Fruit fly (Drosophila melanogaster) whole organism, embryonic: Measurements from ENCODE around the gene GluRIA.

Source experiments
- BEAF-32 ChIP-seq: fragments of 200-800 bp; sonication (Bioruptor generic); optimal IDR thresholded peaks from 3 replicates; lab custom pipeline; 2017; ENCODE audit warnings: missing biosample characterization, missing genetic modification characterization, mild to moderate bottlenecking, moderate library complexity, missing genetic modification reagents
- CG11093 ChIP-seq: fragments of 200-800 bp; sonication (Bioruptor generic); IDR thresholded peaks from 3 replicates; pipeline ENCODE4 v1.3.6; 2022; ENCODE audit warnings: missing biosample characterization, missing genetic modification characterization
- CG11398 ChIP-seq: fragments of 200-800 bp; sonication (Bioruptor generic); optimal IDR thresholded peaks from 2 replicates; lab custom pipeline; 2016; ENCODE audit warnings: missing biosample characterization, missing genetic modification characterization
- CG12659 ChIP-seq: fragments of 200-800 bp; sonication (Bioruptor generic); optimal IDR thresholded peaks from 3 replicates; lab custom pipeline; 2017; ENCODE audit warnings: mild to moderate bottlenecking, missing biosample characterization, missing genetic modification reagents, missing genetic modification characterization
- CG13424 ChIP-seq: fragments of 200-800 bp; sonication (Bioruptor generic); optimal IDR thresholded peaks from 2 replicates; lab custom pipeline; 2019; ENCODE audit warnings: missing biosample characterization, mild to moderate bottlenecking, missing genetic modification characterization, moderate library complexity
- CG15011 ChIP-seq: fragments of 200-800 bp; sonication (Bioruptor generic); optimal IDR thresholded peaks from 3 replicates; lab custom pipeline; 2018; ENCODE audit warnings: missing biosample characterization, mild to moderate bottlenecking, missing genetic modification characterization
- CG15479 ChIP-seq: fragments of 200-800 bp; sonication (Bioruptor generic); optimal IDR thresholded peaks from 3 replicates; lab custom pipeline; 2019; ENCODE audit warnings: missing biosample characterization, mild to moderate bottlenecking, missing genetic modification characterization, moderate library complexity
- CG1602 ChIP-seq: fragments of 200-800 bp; sonication (Bioruptor generic); optimal IDR thresholded peaks from 3 replicates; lab custom pipeline; 2016; ENCODE audit warnings: missing biosample characterization, missing genetic modification characterization
- CG1603 ChIP-seq: fragments of 200-800 bp; sonication (Bioruptor generic); optimal IDR thresholded peaks from 2 replicates; lab custom pipeline; 2019; ENCODE audit warnings: missing biosample characterization, mild to moderate bottlenecking, missing genetic modification characterization, moderate library complexity
- CG16779 ChIP-seq: fragments of 200-800 bp; sonication (Bioruptor generic); IDR thresholded peaks from 2 replicates; pipeline ENCODE4 v1.3.6; 2022; ENCODE audit warnings: missing biosample characterization, missing genetic modification characterization
- CG17359 ChIP-seq: fragments of 200-800 bp; sonication (Bioruptor generic); optimal IDR thresholded peaks from 3 replicates; lab custom pipeline; 2018; ENCODE audit warnings: missing biosample characterization, mild to moderate bottlenecking, missing genetic modification characterization, moderate library complexity
- CG2116 ChIP-seq: fragments of 200-800 bp; sonication (Bioruptor generic); optimal IDR thresholded peaks from 3 replicates; lab custom pipeline; 2018; ENCODE audit warnings: missing biosample characterization, mild to moderate bottlenecking, missing genetic modification characterization
- CG31441 ChIP-seq: fragments of 200-800 bp; sonication (Bioruptor generic); IDR thresholded peaks from 2 replicates; pipeline ENCODE4 v1.3.6; 2022; ENCODE audit warnings: missing biosample characterization, missing genetic modification characterization
- CG34224 ChIP-seq: fragments of 200-800 bp; sonication (Bioruptor generic); IDR thresholded peaks from 3 replicates; pipeline ENCODE4 v1.3.6; 2022; ENCODE audit warnings: missing biosample characterization, missing genetic modification characterization; ENCODE audit not compliant: partially characterized antibody
- CG3847 ChIP-seq: fragments of 200-800 bp; sonication (Bioruptor generic); IDR thresholded peaks from 2 replicates; pipeline ENCODE4 v1.3.6; 2022; ENCODE audit warnings: missing biosample characterization, missing genetic modification characterization
- CG3995 ChIP-seq: fragments of 200-800 bp; sonication (Bioruptor generic); optimal IDR thresholded peaks from 3 replicates; lab custom pipeline; 2016; ENCODE audit warnings: missing biosample characterization, missing genetic modification characterization
- CG5245 ChIP-seq: fragments of 200-800 bp; sonication (Bioruptor generic); optimal IDR thresholded peaks from 3 replicates; lab custom pipeline; 2016; ENCODE audit warnings: missing biosample characterization, missing genetic modification characterization
- CG6654 ChIP-seq: fragments of 200-800 bp; sonication (Bioruptor generic); optimal IDR thresholded peaks from 2 replicates; lab custom pipeline; 2017; ENCODE audit warnings: missing biosample characterization, mild to moderate bottlenecking, missing genetic modification characterization
- CG6765 ChIP-seq: fragments of 200-800 bp; sonication (Bioruptor generic); optimal IDR thresholded peaks from 3 replicates; lab custom pipeline; 2017; ENCODE audit warnings: missing biosample characterization, mild to moderate bottlenecking, missing genetic modification characterization
- CG7357 ChIP-seq: fragments of 200-800 bp; sonication (Bioruptor generic); IDR thresholded peaks from 3 replicates; pipeline ENCODE4 v1.3.6; 2022; ENCODE audit warnings: missing biosample characterization, missing genetic modification characterization
- CG7839 ChIP-seq: fragments of 200-800 bp; sonication (Bioruptor generic); optimal IDR thresholded peaks from 3 replicates; lab custom pipeline; 2018; ENCODE audit warnings: missing biosample characterization, mild to moderate bottlenecking, missing genetic modification characterization, moderate library complexity
- CG8924 ChIP-seq: fragments of 200-800 bp; optimal IDR thresholded peaks from 3 replicates; lab custom pipeline; 2019; ENCODE audit warnings: missing biosample characterization, mild to moderate bottlenecking, missing genetic modification characterization, moderate library complexity
- CG9817 ChIP-seq: fragments of 200-800 bp; sonication (Bioruptor generic); optimal IDR thresholded peaks from 2 replicates; lab custom pipeline; 2018; ENCODE audit warnings: missing biosample characterization, mild to moderate bottlenecking, missing genetic modification characterization, moderate library complexity
- CG9876 ChIP-seq: fragments of 200-800 bp; sonication (Bioruptor generic); optimal IDR thresholded peaks from 2 replicates; lab custom pipeline; 2016; ENCODE audit warnings: missing biosample characterization, missing genetic modification characterization
- CHES-1-like ChIP-seq: fragments of 200-800 bp; sonication (Bioruptor generic); optimal IDR thresholded peaks from 2 replicates; lab custom pipeline; 2016; ENCODE audit warnings: missing biosample characterization, missing genetic modification characterization
- Deaf1 ChIP-seq: fragments of 200-800 bp; optimal IDR thresholded peaks from 3 replicates; lab custom pipeline; 2019; ENCODE audit warnings: missing biosample characterization, mild to moderate bottlenecking, missing genetic modification characterization, moderate library complexity
- Dll ChIP-seq: fragments of 200-800 bp; sonication (Bioruptor generic); IDR thresholded peaks from 4 replicates; pipeline ENCODE4 v1.3.6; 2022; ENCODE audit warnings: missing biosample characterization, missing genetic modification characterization; ENCODE audit not compliant: partially characterized antibody
- Drgx ChIP-seq: fragments of 200-800 bp; sonication (Bioruptor generic); IDR thresholded peaks from 2 replicates; pipeline ENCODE4 v1.3.6; 2022; ENCODE audit warnings: missing biosample characterization, missing genetic modification characterization
- E2f1 ChIP-seq: fragments of 200-800 bp; sonication (Bioruptor generic); IDR thresholded peaks from 2 replicates; pipeline ENCODE4 v1.3.6; 2022; ENCODE audit warnings: missing biosample characterization, missing genetic modification characterization
- Eip74EF ChIP-seq, 2 experiments: fragments of 200-800 bp in 1 of 2; fragments of >200 bp in 1 of 2; sonication (Bioruptor generic) in 1 of 2; optimal IDR thresholded peaks; 2 replicates each; lab custom pipeline; 2017 to 2019; ENCODE audit warnings: missing biosample characterization in 2 of 2, missing genetic modification characterization in 2 of 2, mild to moderate bottlenecking in 1 of 2, moderate library complexity in 1 of 2
- Hr51 ChIP-seq, 2 experiments: fragments of 200-800 bp; sonication (Bioruptor generic); optimal IDR thresholded peaks; 2 replicates in 1 of 2; 3 replicates in 1 of 2; lab custom pipeline; 2016 to 2018; ENCODE audit warnings: missing biosample characterization in 2 of 2, missing genetic modification characterization in 2 of 2, mild to moderate bottlenecking in 1 of 2, moderate library complexity in 1 of 2
- Hsf ChIP-seq: fragments of 200-800 bp; sonication (Bioruptor generic); optimal IDR thresholded peaks from 3 replicates; lab custom pipeline; 2016; ENCODE audit warnings: missing biosample characterization, missing genetic modification characterization
- PHDP ChIP-seq: fragments of 200-800 bp; sonication (Bioruptor generic); optimal IDR thresholded peaks from 3 replicates; lab custom pipeline; 2018; ENCODE audit warnings: missing biosample characterization, mild to moderate bottlenecking, missing genetic modification characterization, moderate library complexity
- Trl ChIP-seq, 3 experiments: fragments of >200 bp in 2 of 3; fragments of 200-800 bp in 1 of 3; sonication (Bioruptor generic) in 1 of 3; optimal IDR thresholded peaks; 2 replicates in 1 of 3; 3 replicates in 2 of 3; lab custom pipeline; 2016 to 2017; ENCODE audit warnings: missing biosample characterization in 1 of 3, missing genetic modification characterization in 1 of 3
- bab2 ChIP-seq: fragments of 200-800 bp; sonication (Bioruptor generic); optimal IDR thresholded peaks from 2 replicates; lab custom pipeline; 2016; ENCODE audit warnings: missing biosample characterization, missing genetic modification characterization
- crc ChIP-seq: fragments of 200-800 bp; sonication (Bioruptor generic); optimal IDR thresholded peaks from 2 replicates; lab custom pipeline; 2016; ENCODE audit warnings: missing biosample characterization, missing genetic modification characterization
- dan ChIP-seq: fragments of 200-800 bp; sonication (Bioruptor generic); IDR thresholded peaks from 2 replicates; pipeline ENCODE4 v1.3.6; 2022; ENCODE audit warnings: missing biosample characterization, missing genetic modification characterization
- dm ChIP-seq: fragments of 200-800 bp; sonication (Bioruptor generic); optimal IDR thresholded peaks from 3 replicates; lab custom pipeline; 2016; ENCODE audit warnings: missing biosample characterization, missing genetic modification characterization
- dmrt99B ChIP-seq: fragments of 200-800 bp; sonication (Bioruptor generic); optimal IDR thresholded peaks from 2 replicates; lab custom pipeline; 2018; ENCODE audit warnings: missing biosample characterization, mild to moderate bottlenecking, missing genetic modification characterization, moderate library complexity
- gro ChIP-seq: fragments of 200-800 bp; sonication (Bioruptor generic); optimal IDR thresholded peaks from 2 replicates; lab custom pipeline; 2016; ENCODE audit warnings: missing biosample characterization, missing genetic modification characterization
- ind ChIP-seq: fragments of 200-800 bp; sonication (Bioruptor generic); optimal IDR thresholded peaks from 3 replicates; lab custom pipeline; 2016; ENCODE audit warnings: missing biosample characterization, missing genetic modification characterization
- jing ChIP-seq: fragments of 200-800 bp; sonication (Bioruptor generic); optimal IDR thresholded peaks from 2 replicates; lab custom pipeline; 2018; ENCODE audit warnings: missing biosample characterization, mild to moderate bottlenecking, missing genetic modification characterization
- jumu ChIP-seq: fragments of 200-800 bp; sonication (Bioruptor generic); optimal IDR thresholded peaks from 3 replicates; lab custom pipeline; 2016; ENCODE audit warnings: missing biosample characterization, missing genetic modification characterization
- p53 ChIP-seq: fragments of 200-800 bp; sonication (Bioruptor generic); optimal IDR thresholded peaks from 2 replicates; lab custom pipeline; 2016; ENCODE audit warnings: missing biosample characterization, missing genetic modification characterization
- sr ChIP-seq: fragments of 200-800 bp; sonication (Bioruptor generic); IDR thresholded peaks from 3 replicates; pipeline ENCODE4 v1.3.6; 2022; ENCODE audit warnings: missing biosample characterization, missing genetic modification characterization
- tap ChIP-seq: fragments of 200-800 bp; optimal IDR thresholded peaks from 3 replicates; lab custom pipeline; 2019; ENCODE audit warnings: missing biosample characterization, mild to moderate bottlenecking, missing genetic modification characterization, moderate library complexity
- tin ChIP-seq: fragments of 200-800 bp; sonication (Bioruptor generic); optimal IDR thresholded peaks from 3 replicates; lab custom pipeline; 2016; ENCODE audit warnings: missing biosample characterization, missing genetic modification characterization
- ttk ChIP-seq: fragments of 200-800 bp; sonication (Bioruptor generic); IDR thresholded peaks from 2 replicates; pipeline ENCODE4 v2.1.2; 2022; ENCODE audit warnings: missing biosample characterization, missing genetic modification characterization
- zen ChIP-seq: fragments of 200-800 bp; sonication (Bioruptor generic); optimal IDR thresholded peaks from 3 replicates; lab custom pipeline; 2018; ENCODE audit warnings: missing biosample characterization, mild to moderate bottlenecking, missing genetic modification characterization, moderate library complexity

GluRIA gene

DNA sequence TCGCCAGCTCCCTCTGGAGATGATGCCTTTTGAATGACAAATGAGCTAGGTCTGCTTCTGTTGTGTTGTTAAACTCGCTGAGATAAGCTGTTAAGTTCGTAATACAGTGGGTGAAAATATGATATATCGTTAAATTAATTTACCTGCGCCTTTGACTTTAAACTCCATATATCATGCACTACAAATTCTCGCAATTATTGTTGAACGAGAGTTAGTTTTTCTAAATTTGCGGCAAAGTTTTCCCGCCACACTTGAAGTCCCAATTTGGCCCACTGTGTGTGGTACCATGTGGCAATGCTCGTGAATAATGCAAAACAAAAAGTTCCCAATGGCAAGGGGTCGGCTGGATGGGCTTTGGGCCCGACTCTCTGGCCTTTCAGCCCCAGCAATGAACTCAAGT is 47.1 kb upstream of the GluRIA start (continued):
- peak; percentile 25 for TF ChIP-seq CHES-1-like (GFP tag; lab: Kevin White, UChicago)
- TF ChIP-seq CG2116 (GFP tag; lab: Kevin White, UChicago) = no peak
- TF ChIP-seq CG9876 = peak; percentile 34
- no peak for TF ChIP-seq jumu (GFP tag; lab: Kevin White, UChicago)
- TF ChIP-seq CG1603 (tag; lab: Kevin White, UChicago) = no peak
- peak; percentile 48 for TF ChIP-seq CG12659 (GFP tag; lab: Kevin White, UChicago)
- no peak for TF ChIP-seq BEAF-32 (GFP tag; lab: Kevin White, UChicago)
- peak; percentile 39 for TF ChIP-seq CG9817 (tag; lab: Kevin White, UChicago)
- TF ChIP-seq crc (GFP tag; lab: Kevin White, UChicago) = peak; percentile 36
- TF ChIP-seq CG11398 = peak; percentile 47
- TF ChIP-seq CG15479 (GFP tag; lab: Kevin White, UChicago) = no peak
- no peak for TF ChIP-seq Deaf1 (tag; lab: Kevin White, UChicago)
- TF ChIP-seq zen (tag; lab: Kevin White, UChicago) = no peak
- no peak for TF ChIP-seq Dll (GFP tag; lab: Robert Waterston, UW)
- no peak for TF ChIP-seq CG6654 (GFP tag; lab: Kevin White, UChicago)
- TF ChIP-seq CG11093 = peak; percentile 51; the same call in 1 of the 3 replicates
- peak; percentile 87 for TF ChIP-seq ttk (GFP tag; lab: Robert Waterston, UW)
- TF ChIP-seq CG34224 (GFP tag; lab: Robert Waterston, UW) = no peak
- TF ChIP-seq p53 (GFP tag; lab: Kevin White, UChicago) = no peak
- peak; percentile 57 for TF ChIP-seq jing (GFP tag; lab: Kevin White, UChicago)
- TF ChIP-seq CG8924 (tag; lab: Kevin White, UChicago) = peak; percentile 59
- peak; percentile 78 for TF ChIP-seq Drgx (GFP tag; lab: Robert Waterston, UW)
- peak; percentile 27 for TF ChIP-seq CG15011 (GFP tag; lab: Kevin White, UChicago)
- TF ChIP-seq E2f1 (GFP tag; lab: Robert Waterston, UW) = peak; percentile 62

DNA sequence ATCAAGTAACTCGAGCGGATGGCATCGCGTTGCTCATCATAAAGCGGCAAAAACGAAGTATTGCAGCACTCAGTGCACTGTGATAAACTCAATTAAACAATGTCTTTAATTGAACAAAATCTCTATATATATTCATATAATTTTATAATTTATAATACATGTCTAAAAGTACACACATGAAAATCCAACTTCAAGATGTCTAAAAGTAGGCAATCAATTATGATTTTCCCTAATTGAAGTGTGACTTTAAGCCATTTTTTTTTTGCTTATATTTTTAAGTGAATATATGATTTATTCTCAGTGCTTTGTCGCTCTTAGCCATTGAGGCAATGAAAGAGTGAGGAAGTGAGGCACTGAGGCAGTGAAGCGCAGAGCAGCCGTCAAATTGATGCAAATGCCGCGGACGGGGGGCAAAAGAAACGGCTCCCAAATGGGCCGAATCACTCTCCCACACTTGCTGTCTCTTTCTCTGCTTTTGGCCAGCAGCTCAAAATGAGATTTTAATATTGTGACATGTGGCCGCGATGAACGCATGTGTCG is 46.4 kb upstream of the GluRIA start:
- TF ChIP-seq CG7839 (tag; lab: Kevin White, UChicago) = peak; percentile 6
- peak; percentile 22 for TF ChIP-seq tap (tag; lab: Kevin White, UChicago)
- TF ChIP-seq dmrt99B (tag; lab: Kevin White, UChicago) = peak; percentile 46
- no peak for TF ChIP-seq jing (GFP tag; lab: Kevin White, UChicago)
- TF ChIP-seq CG1602 (GFP tag; lab: Kevin White, UChicago) = no peak
- no peak for TF ChIP-seq Trl (optimal IDR thresholded peaks at IDR 0.05; lab: Kevin White, UChicago)
- TF ChIP-seq Trl (GFP tag; optimal IDR thresholded peaks at IDR 0.05; lab: Kevin White, UChicago) = no peak
- TF ChIP-seq ind (GFP tag; lab: Kevin White, UChicago) = no peak
- no peak for TF ChIP-seq bab2 (GFP tag; lab: Kevin White, UChicago)
- no peak for TF ChIP-seq CG16779
- TF ChIP-seq CG31441 (GFP tag; lab: Robert Waterston, UW) = no peak
- TF ChIP-seq CG13424 (tag; lab: Kevin White, UChicago) = peak; percentile 9
- no peak for TF ChIP-seq CG3995 (GFP tag; lab: Kevin White, UChicago)
- peak; percentile 27 for TF ChIP-seq CG17359 (tag; lab: Kevin White, UChicago)
- no peak for TF ChIP-seq dan (GFP tag; lab: Robert Waterston, UW)
- no peak for TF ChIP-seq CG5245
- no peak for TF ChIP-seq CG3847
- no peak for TF ChIP-seq sr (GFP tag; lab: Robert Waterston, UW)
- peak; percentile 16 for TF ChIP-seq PHDP (tag; lab: Kevin White, UChicago)
- no peak for TF ChIP-seq CG7357 (GFP tag; lab: Robert Waterston, UW)
- peak in 1 of 2 experiments; percentile 26 for TF ChIP-seq Eip74EF (GFP tag; optimal IDR thresholded peaks at IDR 0.05; lab: Kevin White, UChicago)
- TF ChIP-seq tin (GFP tag; lab: Kevin White, UChicago) = no peak
- TF ChIP-seq dm (GFP tag; lab: Kevin White, UChicago) = no peak
- peak in 1 of 2 experiments; percentile 32 for TF ChIP-seq Hr51 (GFP tag; optimal IDR thresholded peaks at IDR 0.05; lab: Kevin White, UChicago)
- no peak for TF ChIP-seq gro (GFP tag; lab: Kevin White, UChicago)
- TF ChIP-seq CG6765 (GFP tag; lab: Kevin White, UChicago) = no peak
- no peak for TF ChIP-seq Hsf
